Worm (Caenorhabditis elegans): Measurements from ENCODE around the gene R08C7.8.

The R08C7.8 gene

ce11 chrIV:4400350-4401326 is 33.7 kb downstream of the R08C7.8 start, which contains the start of gene Y24D9A.6 (continued):
- TF ChIP-seq madf-6 (GFP tag; IDR thresholded peaks at IDR 0.05) (peak; percentile 19; the same call in 1 of the 2 replicates), gei-17 (GFP tag; optimal IDR thresholded peaks at IDR 0.05) (no peak), Y53F4B.3 (GFP tag; IDR thresholded peaks at IDR 0.05) (no peak), lin-35 (GFP tag; optimal IDR thresholded peaks at IDR 0.05) (peak in 1 of 3 experiments; percentile 19), Y53G8AR.9 (GFP tag; conservative IDR thresholded peaks at IDR 0.05) (0 out of 2 replicates have a peak, but pooled peaks have one; percentile 31), lin-40 (tag; optimal IDR thresholded peaks at IDR 0.05) (peak; percentile 73), zim-3 (tag; optimal IDR thresholded peaks at IDR 0.05) (no peak), lin-54 (GFP tag; optimal IDR thresholded peaks at IDR 0.05) (no peak), snpc-1.3 (tag; optimal IDR thresholded peaks at IDR 0.05; ENCODE audit: insufficient read depth) (no peak), atf-7 (tag; optimal IDR thresholded peaks at IDR 0.05) (no peak), F10E7.11 (tag; optimal IDR thresholded peaks at IDR 0.05) (no peak), F57A8.1 (GFP tag; optimal IDR thresholded peaks at IDR 0.05) (no peak), zfh-2 (GFP tag; conservative IDR thresholded peaks at IDR 0.05) (peak; percentile 58), chd-7 (tag; optimal IDR thresholded peaks at IDR 0.05) (peak; percentile 60), cebp-1 (GFP tag; IDR thresholded peaks at IDR 0.05) (no peak), cebp-1 (tag; optimal IDR thresholded peaks at IDR 0.05) (peak; percentile 43), ceh-27 (GFP tag; optimal IDR thresholded peaks at IDR 0.05) (peak; percentile 68), sea-2 (GFP tag; IDR thresholded peaks at IDR 0.05) (no peak), snpc-1.1 (tag; optimal IDR thresholded peaks at IDR 0.05; ENCODE audit: insufficient read depth) (no peak), C06A6.2 (GFP tag; conservative IDR thresholded peaks at IDR 0.05) (peak; percentile 73), pbrm-1 (GFP tag; IDR thresholded peaks at IDR 0.05) (0 out of 2 replicates have a peak, but pooled peaks have one; percentile 30), madf-10 (tag; optimal IDR thresholded peaks at IDR 0.05) (no peak), athp-1 (tag; optimal IDR thresholded peaks at IDR 0.05) (peak; percentile 26), madf-3 (GFP tag; IDR thresholded peaks at IDR 0.05) (no peak), ZK185.1 (tag; optimal IDR thresholded peaks at IDR 0.05; ENCODE audit: poor library complexity, severe bottlenecking) (no peak)

- TF ChIP-seq T07F8.4 (tag; optimal IDR thresholded peaks at IDR 0.05) (no peak), let-526 (GFP tag; IDR thresholded peaks at IDR 0.05) (no peak), lin-40 (tag; optimal IDR thresholded peaks at IDR 0.05) (peak; percentile 3), egrh-3 (GFP tag; IDR thresholded peaks at IDR 0.05) (peak; percentile 85), tbp1 (GFP tag; optimal IDR thresholded peaks at IDR 0.05) (no peak), dox-1 (GFP tag; IDR thresholded peaks at IDR 0.05) (0 out of 2 replicates have a peak, but pooled peaks have one; percentile 30), lin-26 (GFP tag; IDR thresholded peaks at IDR 0.05) (peak; percentile 47; the same call in 1 of the 2 replicates), mcd-1 (GFP tag; IDR thresholded peaks at IDR 0.05) (0 out of 2 replicates have a peak, but pooled peaks have one; percentile 24), F52B5.7 (tag; optimal IDR thresholded peaks at IDR 0.05) (no peak), bed-2 (GFP tag; IDR thresholded peaks at IDR 0.05) (no peak), hmg-1.2 (GFP tag; IDR thresholded peaks at IDR 0.05) (no peak), snpc-1.1 (tag; optimal IDR thresholded peaks at IDR 0.05; ENCODE audit: insufficient read depth) (no peak), ama-1 (optimal IDR thresholded peaks at IDR 0.05) (no peak), ama-1 (GFP tag; optimal IDR thresholded peaks at IDR 0.05) (no peak), ceh-40 (GFP tag; IDR thresholded peaks at IDR 0.05) (no peak), nhr-27 (tag; optimal IDR thresholded peaks at IDR 0.05) (no peak), zfh-2 (GFP tag; conservative IDR thresholded peaks at IDR 0.05) (peak; percentile 94), snpc-1.3 (tag; optimal IDR thresholded peaks at IDR 0.05; ENCODE audit: insufficient read depth) (no peak), nfya-1 (tag; optimal IDR thresholded peaks at IDR 0.05; ENCODE audit: borderline replicate concordance, insufficient read depth) (no peak), F37B4.10 (GFP tag; IDR thresholded peaks at IDR 0.05) (0 out of 2 replicates have a peak, but pooled peaks have one; percentile 10)
These were observed 34.8 kb downstream of the R08C7.8 start for ce11 chrIV:4399418-4400136.

Measured in whole organism, young adult.